Worm (Caenorhabditis elegans) whole organism, young adult: Measurements from ENCODE around the gene ccz-1.

Experiments used
- B0261.1 ChIP-seq: sonication (generic microtip); optimal IDR thresholded peaks from 2 replicates; lab custom pipeline; 2016; ENCODE audit warnings: mild to moderate bottlenecking, missing genetic modification characterization, moderate library complexity, missing compliant biosample characterization
- B0336.3 ChIP-seq: fragments of 200-800 bp; sonication (Bioruptor generic); IDR thresholded peaks from 2 replicates; pipeline ENCODE4 v1.3.6; 2022; ENCODE audit warnings: missing genetic modification characterization, missing compliant biosample characterization
- C17E4.6 ChIP-seq: fragments of 200-800 bp; sonication (Bioruptor generic); IDR thresholded peaks from 2 replicates; pipeline ENCODE4 v1.3.6; 2022; ENCODE audit warnings: missing genetic modification reagents, missing genetic modification characterization, missing compliant biosample characterization
- F52B5.7 ChIP-seq: sonication (generic microtip); optimal IDR thresholded peaks from 2 replicates; lab custom pipeline; 2016; ENCODE audit warnings: mild to moderate bottlenecking, missing genetic modification characterization, missing compliant biosample characterization
- K12H6.12 ChIP-seq: fragments of 200-800 bp; sonication (Bioruptor generic); optimal IDR thresholded peaks from 2 replicates; lab custom pipeline; 2018; ENCODE audit warnings: mild to moderate bottlenecking, missing genetic modification characterization, missing compliant biosample characterization
- T07F8.4 ChIP-seq: sonication (generic microtip); optimal IDR thresholded peaks from 2 replicates; lab custom pipeline; 2016; ENCODE audit warnings: mild to moderate bottlenecking, missing genetic modification characterization, moderate library complexity, missing compliant biosample characterization
- T26A5.8 ChIP-seq: sonication (generic microtip); optimal IDR thresholded peaks from 2 replicates; lab custom pipeline; 2016; ENCODE audit warnings: missing genetic modification characterization, missing compliant biosample characterization
- Y67H2A.10 ChIP-seq: fragments of 200-800 bp; sonication (Bioruptor generic); conservative IDR thresholded peaks from 2 replicates; pipeline ENCODE4 v1.3.6; 2022; ENCODE audit warnings: missing genetic modification reagents, missing genetic modification characterization, missing compliant biosample characterization
- Y79H2A.3 ChIP-seq: fragments of 200-800 bp; sonication (Bioruptor generic); conservative IDR thresholded peaks from 2 replicates; pipeline ENCODE4 v1.3.6; 2022; ENCODE audit warnings: missing genetic modification reagents, missing genetic modification characterization, missing compliant biosample characterization
- ZK185.1 ChIP-seq: sonication (generic microtip); optimal IDR thresholded peaks from 2 replicates; lab custom pipeline; 2016; ENCODE audit warnings: mild to moderate bottlenecking, missing genetic modification characterization, missing compliant biosample characterization; ENCODE audit not compliant: poor library complexity, severe bottlenecking
- aptf-2 ChIP-seq: fragments of 200-800 bp; sonication (Bioruptor generic); conservative IDR thresholded peaks from 2 replicates; pipeline ENCODE4 v1.3.6; 2022; ENCODE audit warnings: missing genetic modification reagents, missing genetic modification characterization, missing compliant biosample characterization
- aptf-3 ChIP-seq: fragments of 200-800 bp; sonication (Bioruptor generic); IDR thresholded peaks from 2 replicates; pipeline ENCODE4 v1.3.6; 2022; ENCODE audit warnings: missing genetic modification characterization, missing compliant biosample characterization
- attf-3 ChIP-seq: fragments of 200-800 bp; sonication (Bioruptor generic); conservative IDR thresholded peaks from 2 replicates; pipeline ENCODE4 v1.3.6; 2022; ENCODE audit warnings: missing genetic modification reagents, missing genetic modification characterization, missing compliant biosample characterization
- bed-2 ChIP-seq: fragments of 200-800 bp; sonication (Bioruptor generic); IDR thresholded peaks from 2 replicates; pipeline ENCODE4 v1.3.6; 2022; ENCODE audit warnings: missing genetic modification reagents, missing genetic modification characterization, missing compliant biosample characterization
- cebp-1 ChIP-seq, 2 experiments: fragments of 200-800 bp in 1 of 2; sonication (Bioruptor generic) in 1 of 2; sonication (generic microtip) in 1 of 2; IDR thresholded peaks in 1 of 2; optimal IDR thresholded peaks in 1 of 2; 2 replicates each; pipeline versions ENCODE4 v1.3.6 to Lab custom; 2017 to 2022; ENCODE audit warnings: missing compliant biosample characterization in 2 of 2, missing genetic modification characterization in 2 of 2, mild to moderate bottlenecking in 1 of 2, missing genetic modification reagents in 1 of 2, moderate library complexity in 1 of 2
- ceh-58 ChIP-seq: fragments of 200-800 bp; sonication (Bioruptor generic); IDR thresholded peaks from 2 replicates; pipeline ENCODE4 v1.3.6; 2022; ENCODE audit warnings: missing genetic modification characterization, missing compliant biosample characterization
- ceh-79 ChIP-seq: sonication (generic microtip); optimal IDR thresholded peaks from 2 replicates; lab custom pipeline; 2017; ENCODE audit warnings: mild to moderate bottlenecking, missing genetic modification characterization, missing compliant biosample characterization
- dpff-1 ChIP-seq: sonication (generic microtip); optimal IDR thresholded peaks from 2 replicates; lab custom pipeline; 2017; ENCODE audit warnings: mild to moderate bottlenecking, missing genetic modification characterization, missing compliant biosample characterization
- egl-18 ChIP-seq: fragments of 200-800 bp; sonication (Bioruptor generic); IDR thresholded peaks from 2 replicates; pipeline ENCODE4 v1.3.6; 2022; ENCODE audit warnings: missing genetic modification reagents, missing genetic modification characterization, missing compliant biosample characterization
- egrh-3 ChIP-seq: fragments of 200-800 bp; sonication (Bioruptor generic); IDR thresholded peaks from 2 replicates; pipeline ENCODE4 v1.3.6; 2022; ENCODE audit warnings: missing genetic modification reagents, missing genetic modification characterization, missing compliant biosample characterization
- hlh-12 ChIP-seq: sonication (generic microtip); optimal IDR thresholded peaks from 2 replicates; lab custom pipeline; 2016; ENCODE audit warnings: missing genetic modification characterization, missing compliant biosample characterization
- hlh-26 ChIP-seq: fragments of 200-800 bp; sonication (Bioruptor generic); conservative IDR thresholded peaks from 2 replicates; pipeline ENCODE4 v1.3.6; 2022; ENCODE audit warnings: missing genetic modification reagents, missing genetic modification characterization, missing compliant biosample characterization
- hmg-1.2 ChIP-seq: fragments of 200-800 bp; sonication (Bioruptor generic); IDR thresholded peaks from 2 replicates; pipeline ENCODE4 v1.3.6; 2022; ENCODE audit warnings: missing genetic modification reagents, missing genetic modification characterization, missing compliant biosample characterization
- hrde-1 ChIP-seq: sonication (generic microtip); optimal IDR thresholded peaks from 2 replicates; lab custom pipeline; 2016; ENCODE audit warnings: missing genetic modification characterization, mild to moderate bottlenecking, missing compliant biosample characterization, moderate library complexity, missing genotype, missing genetic modification reagents, borderline replicate concordance
- lin-26 ChIP-seq: fragments of 200-800 bp; sonication (Bioruptor generic); IDR thresholded peaks from 2 replicates; pipeline ENCODE4 v1.3.6; 2022; ENCODE audit warnings: missing genetic modification reagents, missing genetic modification characterization, missing compliant biosample characterization
- lin-35 ChIP-seq, 3 experiments: fragments of 150-350 bp in 2 of 3; sonication (generic microtip) in 1 of 3; optimal IDR thresholded peaks; 2 replicates each; lab custom pipeline; 2014 to 2018; ENCODE audit warnings: missing biosample characterization in 3 of 3, missing genetic modification characterization in 3 of 3, missing genetic modification reagents in 3 of 3
- lir-1 ChIP-seq: fragments of 200-800 bp; sonication (Bioruptor generic); conservative IDR thresholded peaks from 2 replicates; pipeline ENCODE4 v1.3.6; 2022; ENCODE audit warnings: missing genetic modification reagents, missing genetic modification characterization, missing compliant biosample characterization
- lsl-1 ChIP-seq: fragments of 200-800 bp; sonication (Bioruptor generic); optimal IDR thresholded peaks from 2 replicates; lab custom pipeline; 2018; ENCODE audit warnings: mild to moderate bottlenecking, missing genetic modification characterization, moderate library complexity, missing compliant biosample characterization
- lsy-27 ChIP-seq: sonication (generic microtip); optimal IDR thresholded peaks from 2 replicates; lab custom pipeline; 2017; ENCODE audit warnings: missing genetic modification characterization, mild to moderate bottlenecking, missing compliant biosample characterization, antibody characterized with exemption, missing genotype, borderline replicate concordance; ENCODE audit not compliant: insufficient read depth
- madf-3 ChIP-seq: fragments of 200-800 bp; sonication (Bioruptor generic); IDR thresholded peaks from 2 replicates; pipeline ENCODE4 v1.3.6; 2022; ENCODE audit warnings: missing genetic modification reagents, missing genetic modification characterization, missing compliant biosample characterization
- madf-6 ChIP-seq: fragments of 200-800 bp; sonication (Bioruptor generic); IDR thresholded peaks from 2 replicates; pipeline ENCODE4 v1.3.6; 2022; ENCODE audit warnings: missing genetic modification reagents, missing genetic modification characterization, missing compliant biosample characterization
- madf-8 ChIP-seq: fragments of 200-800 bp; sonication (Bioruptor generic); conservative IDR thresholded peaks from 2 replicates; pipeline ENCODE4 v1.3.6; 2022; ENCODE audit warnings: missing genetic modification reagents, missing genetic modification characterization, missing compliant biosample characterization
- mcd-1 ChIP-seq: fragments of 200-800 bp; sonication (Bioruptor generic); IDR thresholded peaks from 2 replicates; pipeline ENCODE4 v1.3.6; 2022; ENCODE audit warnings: missing genetic modification reagents, missing genetic modification characterization, missing compliant biosample characterization
- nhr-27 ChIP-seq: fragments of 200-800 bp; sonication (Bioruptor generic); optimal IDR thresholded peaks from 2 replicates; lab custom pipeline; 2018; ENCODE audit warnings: mild to moderate bottlenecking, missing genetic modification characterization, moderate library complexity, missing compliant biosample characterization
- nhr-80 ChIP-seq: sonication (generic microtip); optimal IDR thresholded peaks from 2 replicates; lab custom pipeline; 2016; ENCODE audit warnings: missing genetic modification characterization, missing compliant biosample characterization
- pbrm-1 ChIP-seq: fragments of 200-800 bp; sonication (Bioruptor generic); IDR thresholded peaks from 2 replicates; pipeline ENCODE4 v1.3.6; 2022; ENCODE audit warnings: missing genetic modification reagents, missing genetic modification characterization, missing compliant biosample characterization
- rcor-1 ChIP-seq: fragments of 200-800 bp; sonication (Bioruptor generic); IDR thresholded peaks from 2 replicates; pipeline ENCODE4 v1.3.6; 2022; ENCODE audit warnings: missing genetic modification reagents, missing genetic modification characterization, missing compliant biosample characterization
- rec-8 ChIP-seq, 2 experiments: sonication (generic microtip); optimal IDR thresholded peaks; 2 replicates each; lab custom pipeline; 2016; ENCODE audit warnings: mild to moderate bottlenecking in 2 of 2, missing genetic modification characterization in 2 of 2, missing genetic modification reagents in 2 of 2, missing genotype in 2 of 2, missing biosample characterization in 1 of 2, missing compliant biosample characterization in 1 of 2, moderate library complexity in 1 of 2
- sea-2 ChIP-seq: fragments of 200-800 bp; sonication (Bioruptor generic); IDR thresholded peaks from 2 replicates; pipeline ENCODE4 v1.3.6; 2022; ENCODE audit warnings: missing genetic modification characterization, missing compliant biosample characterization
- snpc-1.1 ChIP-seq: sonication (generic microtip); optimal IDR thresholded peaks from 2 replicates; lab custom pipeline; 2017; ENCODE audit warnings: missing genetic modification characterization, mild to moderate bottlenecking, missing compliant biosample characterization, antibody characterized with exemption, moderate library complexity, missing genotype, missing genetic modification reagents; ENCODE audit not compliant: insufficient read depth
- snpc-3.4 ChIP-seq: sonication (generic microtip); optimal IDR thresholded peaks from 2 replicates; lab custom pipeline; 2017; ENCODE audit warnings: missing genetic modification characterization, mild to moderate bottlenecking, missing compliant biosample characterization, antibody characterized with exemption, moderate library complexity, missing genotype, missing genetic modification reagents
- unc-130 ChIP-seq: sonication (generic microtip); optimal IDR thresholded peaks from 2 replicates; lab custom pipeline; 2016; ENCODE audit warnings: missing genetic modification reagents, missing genetic modification characterization, missing compliant biosample characterization
- unc-62 ChIP-seq: fragments of 150-350 bp; optimal IDR thresholded peaks from 2 replicates; lab custom pipeline; 2014; ENCODE audit warnings: missing biosample characterization, missing genetic modification reagents, missing genetic modification characterization
- xnd-1 ChIP-seq: sonication (generic microtip); optimal IDR thresholded peaks from 2 replicates; lab custom pipeline; 2016; ENCODE audit warnings: missing genotype, missing genetic modification reagents, missing genetic modification characterization, missing compliant biosample characterization
- zfh-2 ChIP-seq: fragments of 200-800 bp; sonication (Bioruptor generic); conservative IDR thresholded peaks from 2 replicates; pipeline ENCODE4 v1.3.6; 2022; ENCODE audit warnings: missing genetic modification reagents, missing genetic modification characterization, missing compliant biosample characterization
- ztf-26 ChIP-seq: sonication (generic microtip); optimal IDR thresholded peaks from 2 replicates; lab custom pipeline; 2017; ENCODE audit warnings: missing genetic modification characterization, missing compliant biosample characterization

ccz-1 gene

DNA sequence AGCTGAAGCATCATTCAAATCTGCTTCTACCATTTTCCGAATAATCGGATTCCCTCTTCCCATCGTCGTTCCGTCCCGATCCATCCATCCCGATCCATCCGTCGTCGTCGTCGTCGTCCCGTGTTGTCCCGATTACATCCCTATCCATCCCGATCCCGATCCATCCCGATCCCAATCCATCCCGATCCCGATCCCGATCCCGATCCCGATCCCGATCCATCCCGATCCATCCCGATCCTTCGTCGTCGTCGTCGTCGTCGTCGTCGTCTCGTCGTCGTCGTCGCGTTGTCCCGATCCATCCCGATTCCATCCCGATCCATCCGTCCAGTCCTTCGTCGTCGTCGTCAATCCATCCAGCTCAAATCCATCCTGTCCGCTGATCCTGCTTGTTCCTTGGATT, 31.5 kb upstream of the ccz-1 start:
- no peak for TF ChIP-seq xnd-1
- TF ChIP-seq zfh-2 (GFP tag; lab: Robert Waterston, UW) = peak; percentile 71
- 0 out of 2 replicates have a peak, but pooled peaks have one; percentile 9 for TF ChIP-seq mcd-1 (GFP tag; lab: Robert Waterston, UW)
- TF ChIP-seq T26A5.8 = no peak
- no peak for TF ChIP-seq lir-1 (GFP tag; lab: Robert Waterston, UW)
- 0 out of 2 replicates have a peak, but pooled peaks have one; percentile 28 for TF ChIP-seq sea-2
- TF ChIP-seq lsy-27 (tag; lab: Kevin White, UChicago) = no peak

DNA sequence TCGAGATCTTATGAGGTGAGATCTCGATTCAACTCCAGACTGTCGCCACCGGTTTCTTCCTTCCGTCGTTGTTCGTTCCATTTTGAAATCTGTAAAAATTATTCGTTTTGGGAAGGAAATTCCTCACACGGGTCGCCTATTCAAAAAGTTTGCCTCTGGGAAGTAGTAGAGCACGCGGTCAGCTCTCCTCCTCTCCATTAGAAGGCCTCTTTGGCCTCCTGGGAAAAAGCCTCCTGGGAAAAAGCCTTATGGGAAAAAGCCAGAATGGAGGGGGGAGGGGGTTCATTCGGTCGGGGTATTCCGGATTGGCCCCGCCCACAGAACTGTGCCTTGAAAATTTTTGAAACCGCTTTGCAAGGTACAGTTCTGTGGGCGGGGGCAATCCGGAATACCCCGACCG, 31.1 kb upstream of the ccz-1 start:
- TF ChIP-seq B0336.3 (GFP tag; lab: Robert Waterston, UW) (no peak), ceh-58 (GFP tag; lab: Robert Waterston, UW) (no peak), aptf-2 (GFP tag; lab: Robert Waterston, UW) (peak; percentile 99), madf-3 (GFP tag; lab: Robert Waterston, UW) (no peak), attf-3 (GFP tag; lab: Robert Waterston, UW) (no peak), B0261.1 (tag; lab: Kevin White, UChicago) (no peak), Y79H2A.3 (0 out of 2 replicates have a peak, but pooled peaks have one; percentile 35), hmg-1.2 (no peak), dpff-1 (tag; lab: Kevin White, UChicago) (no peak), K12H6.12 (no peak), F52B5.7 (tag; lab: Kevin White, UChicago) (no peak), egrh-3 (GFP tag; lab: Robert Waterston, UW) (no peak), hlh-12 (tag; lab: Kevin White, UChicago) (no peak), ztf-26 (tag; lab: Kevin White, UChicago) (no peak), egl-18 (GFP tag; lab: Robert Waterston, UW) (no peak), madf-6 (GFP tag; lab: Robert Waterston, UW) (no peak), lin-26 (GFP tag; lab: Robert Waterston, UW) (0 out of 2 replicates have a peak, but pooled peaks have one; percentile 27), madf-8 (GFP tag; lab: Robert Waterston, UW) (0 out of 2 replicates have a peak, but pooled peaks have one; percentile 6), bed-2 (no peak), snpc-1.1 (tag; lab: Kevin White, UChicago) (no peak), lsl-1 (GFP tag; lab: Kevin White, UChicago) (no peak), aptf-3 (GFP tag; lab: Robert Waterston, UW) (peak; percentile 99), Y67H2A.10 (GFP tag; lab: Robert Waterston, UW) (no peak), ZK185.1 (no peak), hlh-26 (GFP tag; lab: Robert Waterston, UW) (no peak), nhr-27 (no peak), nhr-80 (no peak), lsy-27 (tag; lab: Kevin White, UChicago) (no peak), hrde-1 (tag; lab: Kevin White, UChicago) (no peak), lin-35 (GFP tag; optimal IDR thresholded peaks at IDR 0.05; lab: Kevin White, UChicago) (no peak), snpc-3.4 (tag; lab: Kevin White, UChicago) (no peak), pbrm-1 (GFP tag; lab: Robert Waterston, UW) (no peak), ceh-79 (tag; lab: Kevin White, UChicago) (no peak), rcor-1 (GFP tag; lab: Robert Waterston, UW) (peak; percentile 24; the same call in 1 of the 2 replicates), C17E4.6 (GFP tag; lab: Robert Waterston, UW) (no peak), cebp-1 (GFP tag; IDR thresholded peaks at IDR 0.05; lab: Robert Waterston, UW) (no peak), cebp-1 (tag; optimal IDR thresholded peaks at IDR 0.05; lab: Kevin White, UChicago) (no peak), T07F8.4 (tag; lab: Kevin White, UChicago) (no peak), unc-130 (no peak), rec-8 (tag; optimal IDR thresholded peaks at IDR 0.05; lab: Kevin White, UChicago) (no peak), unc-62 (no peak)
